Worm (Caenorhabditis elegans) whole organism, early embryonic: ENCODE measurements around the gene lin-5.

Experiments used
- ama-1 ChIP-seq: fragments of 150-350 bp; optimal IDR thresholded peaks from 2 replicates; lab custom pipeline; 2014
- ceh-36 ChIP-seq: sonication (generic microtip); optimal IDR thresholded peaks from 2 replicates; lab custom pipeline; 2016; ENCODE audit warnings: missing genetic modification characterization, inconsistent platforms, missing compliant biosample characterization
- hmg-4 ChIP-seq: fragments of 200-800 bp; sonication (Bioruptor generic); optimal IDR thresholded peaks from 2 replicates; lab custom pipeline; 2018; ENCODE audit warnings: mild to moderate bottlenecking, missing genetic modification characterization, missing compliant biosample characterization

DNA sequence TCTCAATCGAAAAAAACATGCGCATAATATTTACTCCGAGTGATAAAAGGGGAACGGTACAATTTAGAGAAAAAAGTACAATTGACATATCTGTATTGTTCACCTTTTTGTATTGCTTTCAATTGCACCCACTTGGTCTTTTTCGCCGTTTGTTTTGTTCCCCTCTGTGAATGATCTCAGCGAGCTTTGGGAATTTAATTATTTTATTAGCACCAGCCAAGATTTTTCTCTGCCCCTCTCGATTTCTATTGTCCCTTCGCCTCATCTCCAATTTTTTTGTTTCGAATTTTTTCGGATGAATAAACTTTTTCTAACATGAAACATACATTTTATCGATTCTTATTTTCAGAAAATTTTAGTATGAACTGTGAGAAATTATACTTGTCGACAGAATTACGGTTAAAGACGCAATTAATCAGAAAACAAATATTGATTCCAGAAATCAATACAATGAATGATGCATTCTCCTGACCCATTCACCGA, 39.9 kb downstream of the lin-5 start, which contains the start of gene rev-1:
- TF ChIP-seq ama-1 (lab: Kevin White, UChicago) (no peak), hmg-4 (GFP tag; lab: Kevin White, UChicago) (no peak), ceh-36 (tag; lab: Kevin White, UChicago) (no peak)
